Fruit fly (Drosophila melanogaster): ENCODE measurements around the gene ND-ASHI.

ND-ASHI gene

DNA sequence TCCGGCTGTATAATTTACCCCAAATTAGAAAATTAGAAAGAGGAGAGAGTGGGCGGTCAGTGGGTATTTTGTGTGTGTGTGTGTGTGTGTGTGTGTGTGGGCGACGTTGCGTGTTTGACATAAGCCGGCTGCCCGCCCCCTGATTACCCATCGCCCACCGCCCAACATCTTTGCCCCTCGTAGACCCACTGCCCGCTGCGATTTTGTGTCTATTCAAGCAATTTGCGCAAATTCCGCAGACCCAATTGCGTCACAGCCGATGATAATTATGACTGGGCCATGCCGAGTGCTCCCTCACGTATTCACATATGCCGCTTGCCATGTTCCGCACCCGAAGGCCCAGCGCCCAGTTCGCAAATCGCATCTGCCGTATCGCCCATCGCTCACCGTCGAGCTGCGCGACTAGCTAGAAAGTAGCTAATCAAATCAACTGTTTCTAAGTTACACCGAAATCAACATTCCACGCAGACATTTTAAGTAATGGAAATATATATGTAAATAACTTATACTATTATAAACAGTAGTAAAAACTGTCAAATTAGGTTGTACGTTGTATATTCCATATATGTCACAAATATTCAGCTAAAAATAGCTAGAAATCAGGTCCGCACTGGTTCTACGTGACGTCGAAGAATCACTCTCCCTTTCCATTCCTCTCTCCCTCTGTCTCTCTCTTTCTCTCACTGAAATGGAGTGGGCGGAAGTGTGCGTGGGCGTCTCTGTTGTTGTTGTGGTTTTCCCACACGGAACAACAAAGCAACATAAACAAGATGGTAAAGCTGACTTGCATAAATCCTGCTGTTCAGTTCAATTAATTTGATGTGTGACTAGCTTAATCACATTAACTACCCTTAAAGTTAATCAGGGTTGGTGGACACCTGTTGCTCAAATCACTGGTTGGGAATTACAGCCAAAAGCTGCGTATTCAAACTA lies 22.0 kb downstream of the ND-ASHI start (continued):
- TF ChIP-seq Chrac-16 (GFP tag; optimal IDR thresholded peaks at IDR 0.05) (peak; percentile 24), CG14667 (GFP tag; IDR thresholded peaks at IDR 0.05) (no peak), CG2116 (GFP tag; optimal IDR thresholded peaks at IDR 0.05) (peak; percentile 3), CG2678 (tag; optimal IDR thresholded peaks at IDR 0.05) (peak; percentile 75), gt (GFP tag; IDR thresholded peaks at IDR 0.05) (no peak), Trl (optimal IDR thresholded peaks at IDR 0.05) (peak; percentile 58 to 75), Trl (GFP tag; optimal IDR thresholded peaks at IDR 0.05) (no peak), CrebB (tag; optimal IDR thresholded peaks at IDR 0.05) (peak; percentile 67), CG11247 (GFP tag; IDR thresholded peaks at IDR 0.05) (no peak), unpg (GFP tag; optimal IDR thresholded peaks at IDR 0.05) (peak; percentile 56), CG6854 (GFP tag; optimal IDR thresholded peaks at IDR 0.05) (peak; percentile 54), CG2120 (GFP tag; optimal IDR thresholded peaks at IDR 0.05) (peak; percentile 33), CG17568 (GFP tag; optimal IDR thresholded peaks at IDR 0.05) (peak; percentile 30), Stat92E (GFP tag; optimal IDR thresholded peaks at IDR 0.05) (peak in 1 of 3 experiments; percentile 26), jumu (GFP tag; optimal IDR thresholded peaks at IDR 0.05) (no peak), Usf (GFP tag; optimal IDR thresholded peaks at IDR 0.05) (no peak), CG8290 (GFP tag; optimal IDR thresholded peaks at IDR 0.05) (no peak), CG8290 (tag; optimal IDR thresholded peaks at IDR 0.05) (peak in 1 of 2 experiments; percentile 1), YL-1 (GFP tag; optimal IDR thresholded peaks at IDR 0.05) (no peak), CG10147 (GFP tag; optimal IDR thresholded peaks at IDR 0.05) (peak; percentile 72), CG10366 (GFP tag; IDR thresholded peaks at IDR 0.05) (0 out of 2 replicates have a peak, but pooled peaks have one; percentile 17), CG13424 (tag; optimal IDR thresholded peaks at IDR 0.05) (peak; percentile 63), lab (GFP tag; optimal IDR thresholded peaks at IDR 0.05) (peak; percentile 56), hkb (optimal IDR thresholded peaks at IDR 0.05) (no peak), hkb (GFP tag; IDR thresholded peaks at IDR 0.05) (peak; percentile 64), bsh (GFP tag; optimal IDR thresholded peaks at IDR 0.05) (peak in 1 of 2 experiments; percentile 25), CG12155 (GFP tag; optimal IDR thresholded peaks at IDR 0.05) (peak; percentile 2), grau (tag; optimal IDR thresholded peaks at IDR 0.05) (peak; percentile 71), CG4404 (GFP tag; IDR thresholded peaks at IDR 0.05) (0 out of 2 replicates have a peak, but pooled peaks have one; percentile 6), CG15696 (tag; optimal IDR thresholded peaks at IDR 0.05) (peak; percentile 7), Nf-YC (tag; optimal IDR thresholded peaks at IDR 0.05) (peak; percentile 59), CG9817 (tag; optimal IDR thresholded peaks at IDR 0.05) (peak; percentile 37), pzg (GFP tag; optimal IDR thresholded peaks at IDR 0.05) (no peak), Deaf1 (tag; optimal IDR thresholded peaks at IDR 0.05) (peak; percentile 78)

DNA sequence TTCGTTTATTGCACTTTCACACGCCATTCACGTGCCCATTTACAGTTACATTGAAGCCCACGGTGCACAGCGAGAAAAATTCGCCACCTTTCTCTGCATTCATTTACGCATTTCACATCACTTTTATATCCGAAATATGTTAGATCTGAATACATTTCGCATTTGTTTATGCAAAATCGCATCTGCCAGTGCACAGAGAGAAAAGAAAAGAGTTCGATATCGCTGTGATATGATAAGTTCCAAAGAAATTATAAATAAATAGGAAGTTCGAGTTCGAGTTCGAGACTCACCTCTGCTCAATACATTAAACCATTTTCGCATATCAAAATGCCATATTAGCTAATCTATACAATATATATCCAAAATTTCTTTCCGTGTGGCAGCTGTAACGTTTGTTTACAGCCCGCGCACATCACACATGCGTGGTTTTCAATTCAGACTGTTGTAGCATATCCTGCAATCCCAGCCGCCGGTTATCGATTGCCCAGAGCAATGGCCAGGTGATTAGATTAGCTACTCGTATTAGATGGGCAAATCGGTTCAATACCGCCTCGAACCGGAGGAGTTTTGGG lies 22.8 kb downstream of the ND-ASHI start:
- TF ChIP-seq CG3847 (GFP tag; IDR thresholded peaks at IDR 0.05) (peak; percentile 74), CG17186 (GFP tag; optimal IDR thresholded peaks at IDR 0.05) (peak; percentile 28), hth (optimal IDR thresholded peaks at IDR 0.05) (no peak), CG9817 (tag; optimal IDR thresholded peaks at IDR 0.05) (peak; percentile 78), CG6791 (GFP tag; IDR thresholded peaks at IDR 0.05; ENCODE audit: partially characterized antibody) (no peak), Hand (GFP tag; optimal IDR thresholded peaks at IDR 0.05) (peak; percentile 74), kah (GFP tag; optimal IDR thresholded peaks at IDR 0.05) (peak; percentile 59), abd-A (tag; optimal IDR thresholded peaks at IDR 0.05) (no peak), CG6272 (GFP tag; IDR thresholded peaks at IDR 0.05) (peak; percentile 57), yki (optimal IDR thresholded peaks at IDR 0.05) (no peak), bab2 (GFP tag; optimal IDR thresholded peaks at IDR 0.05) (peak; percentile 77), ftz-f1 (GFP tag; optimal IDR thresholded peaks at IDR 0.05) (no peak), Sox102F (GFP tag; optimal IDR thresholded peaks at IDR 0.05) (peak; percentile 84), gsb-n (tag; optimal IDR thresholded peaks at IDR 0.05) (peak; percentile 52), CG13296 (GFP tag; optimal IDR thresholded peaks at IDR 0.05) (peak; percentile 80), Mad (GFP tag; optimal IDR thresholded peaks at IDR 0.05) (peak; percentile 78), Blimp-1 (GFP tag; optimal IDR thresholded peaks at IDR 0.05) (peak; percentile 78)

Data from whole organism, embryonic.